Worm (Caenorhabditis elegans): Measurements from ENCODE around the gene T12B5.14.

DNA sequence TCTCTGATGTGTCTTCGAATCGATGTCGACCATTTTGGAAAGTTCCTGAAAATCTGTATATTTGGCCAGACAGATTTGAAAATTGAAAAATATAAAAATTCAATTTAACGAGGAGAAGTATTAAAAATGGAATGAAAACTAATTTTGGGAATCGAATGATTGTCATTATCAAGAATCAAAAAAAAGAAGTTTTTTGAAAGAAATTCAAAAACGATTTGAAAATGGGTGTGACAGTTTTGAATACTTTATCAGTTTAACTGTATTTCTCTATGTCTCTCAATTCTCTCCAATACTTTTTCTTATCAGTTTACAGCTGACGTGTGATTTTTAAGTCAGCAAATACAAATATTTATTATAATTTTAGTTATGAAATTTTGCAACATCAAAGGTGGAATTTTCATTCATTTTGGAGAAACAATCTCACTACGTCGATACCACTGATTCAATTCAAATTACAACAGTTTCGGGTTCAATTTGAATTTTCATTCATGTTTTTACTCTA is 11.2 kb upstream of the T12B5.14 start, which contains the start of gene fbxa-59:
- TF ChIP-seq ref-1 (GFP tag; conservative IDR thresholded peaks at IDR 0.05) (no peak), T22C8.4 (GFP tag; IDR thresholded peaks at IDR 0.05) (no peak), tab-1 (GFP tag; IDR thresholded peaks at IDR 0.05) (no peak), flt-1 (GFP tag; IDR thresholded peaks at IDR 0.05) (no peak), ztf-29 (GFP tag; IDR thresholded peaks at IDR 0.05) (no peak), med-1 (GFP tag; optimal IDR thresholded peaks at IDR 0.05; ENCODE audit: insufficient read depth) (no peak), ztf-23 (GFP tag; IDR thresholded peaks at IDR 0.05) (no peak), cog-1 (tag; optimal IDR thresholded peaks at IDR 0.05) (no peak)

Data from whole organism, midembryonic.